Fruit fly (Drosophila melanogaster): ENCODE results near the gene CG17129.
A peak's percentile ranks its signal among the peaks of the same experiment; 100 is the strongest.

The CG17129 gene

dm6 chr3L:725527-726191 is 45.5 kb upstream of the CG17129 start (continued):
- TF ChIP-seq dimm (GFP tag; IDR thresholded peaks at IDR 0.05) (0 out of 2 replicates have a peak, but pooled peaks have one; percentile 29), Lim3 (GFP tag; IDR thresholded peaks at IDR 0.05) (no peak), CG17568 (GFP tag; optimal IDR thresholded peaks at IDR 0.05) (peak; percentile 57), CG6765 (GFP tag; optimal IDR thresholded peaks at IDR 0.05) (no peak), Blimp-1 (GFP tag; optimal IDR thresholded peaks at IDR 0.05) (peak; percentile 76), Scr (GFP tag; IDR thresholded peaks at IDR 0.05; ENCODE audit: partially characterized antibody) (no peak), hbn (GFP tag; IDR thresholded peaks at IDR 0.05; ENCODE audit: partially characterized antibody) (no peak), Doc2 (GFP tag; IDR thresholded peaks at IDR 0.05) (no peak), abd-A (tag; optimal IDR thresholded peaks at IDR 0.05) (peak; percentile 20), NK7.1 (GFP tag; optimal IDR thresholded peaks at IDR 0.05) (peak; percentile 40), grau (tag; optimal IDR thresholded peaks at IDR 0.05) (peak; percentile 72), chm (GFP tag; IDR thresholded peaks at IDR 0.05) (peak; percentile 94), tll (GFP tag; optimal IDR thresholded peaks at IDR 0.05) (no peak), her (GFP tag; optimal IDR thresholded peaks at IDR 0.05) (peak; percentile 63), CG8359 (GFP tag; optimal IDR thresholded peaks at IDR 0.05; ENCODE audit: borderline replicate concordance) (peak; percentile 69), pita (GFP tag; optimal IDR thresholded peaks at IDR 0.05) (no peak), HLH3B (GFP tag; IDR thresholded peaks at IDR 0.05) (peak; percentile 54; the same call in 1 of the 2 replicates), CG17912 (GFP tag; optimal IDR thresholded peaks at IDR 0.05) (no peak), CG1832 (GFP tag; optimal IDR thresholded peaks at IDR 0.05) (no peak), CG30431 (GFP tag; optimal IDR thresholded peaks at IDR 0.05) (peak; percentile 92), stc (GFP tag; IDR thresholded peaks at IDR 0.05) (peak; percentile 42; the same call in 1 of the 2 replicates), CG3163 (GFP tag; optimal IDR thresholded peaks at IDR 0.05) (peak; percentile 52), Ada2b (GFP tag; IDR thresholded peaks at IDR 0.05) (0 out of 2 replicates have a peak, but pooled peaks have one; percentile 23), CG12299 (tag; optimal IDR thresholded peaks at IDR 0.05) (no peak), CG31388 (GFP tag; optimal IDR thresholded peaks at IDR 0.05) (peak; percentile 71), sug (tag; optimal IDR thresholded peaks at IDR 0.05) (no peak), odd (GFP tag; optimal IDR thresholded peaks at IDR 0.05) (no peak), CG15696 (tag; optimal IDR thresholded peaks at IDR 0.05) (peak; percentile 94), NC2α (GFP tag; optimal IDR thresholded peaks at IDR 0.05) (peak; percentile 87), ranshi (GFP tag; IDR thresholded peaks at IDR 0.05) (peak; percentile 77; the same call in 1 of the 2 replicates), CG2116 (GFP tag; optimal IDR thresholded peaks at IDR 0.05) (peak; percentile 39), run (tag; optimal IDR thresholded peaks at IDR 0.05) (no peak), lbe (GFP tag; optimal IDR thresholded peaks at IDR 0.05) (peak; percentile 72), Rx (GFP tag; IDR thresholded peaks at IDR 0.05) (peak; percentile 81), CG12104 (GFP tag; optimal IDR thresholded peaks at IDR 0.05) (no peak), CG5953 (GFP tag; IDR thresholded peaks at IDR 0.05) (no peak), chn (GFP tag; optimal IDR thresholded peaks at IDR 0.05) (peak; percentile 94), HLHmδ (GFP tag; optimal IDR thresholded peaks at IDR 0.05) (no peak), HmgZ (tag; optimal IDR thresholded peaks at IDR 0.05) (no peak), inv (GFP tag; IDR thresholded peaks at IDR 0.05; ENCODE audit: partially characterized antibody) (no peak), CG17359 (tag; optimal IDR thresholded peaks at IDR 0.05) (peak; percentile 55), CkIIα-i1 (GFP tag; IDR thresholded peaks at IDR 0.05) (no peak), CG4730 (GFP tag; IDR thresholded peaks at IDR 0.05) (peak; percentile 65), CHES-1-like (GFP tag; optimal IDR thresholded peaks at IDR 0.05) (peak; percentile 65), scrt (GFP tag; optimal IDR thresholded peaks at IDR 0.05) (no peak), CG11456 (GFP tag; IDR thresholded peaks at IDR 0.05) (no peak), CG13424 (tag; optimal IDR thresholded peaks at IDR 0.05) (peak; percentile 56), Hr51 (GFP tag; optimal IDR thresholded peaks at IDR 0.05) (peak in 1 of 2 experiments; percentile 75), Dek (tag; optimal IDR thresholded peaks at IDR 0.05) (no peak)
